Fruit fly (Drosophila melanogaster) whole organism, prepupa: ENCODE results near the gene Trl.

Experiments
- Blimp-1 ChIP-seq: fragments of 200-800 bp; sonication (Bioruptor generic); optimal IDR thresholded peaks from 3 replicates; lab custom pipeline; 2017; ENCODE audit warnings: missing biosample characterization, missing genetic modification characterization, mild to moderate bottlenecking, moderate library complexity, missing genetic modification reagents
- CG10631 ChIP-seq: fragments of 200-800 bp; sonication (Bioruptor generic); optimal IDR thresholded peaks from 2 replicates; lab custom pipeline; 2016; ENCODE audit warnings: missing biosample characterization, missing genetic modification characterization
- CG10669 ChIP-seq: fragments of 200-800 bp; sonication (Bioruptor generic); optimal IDR thresholded peaks from 3 replicates; lab custom pipeline; 2018; ENCODE audit warnings: missing biosample characterization, mild to moderate bottlenecking, missing genetic modification characterization, moderate library complexity
- CG11762 ChIP-seq: fragments of 200-800 bp; sonication (Bioruptor generic); optimal IDR thresholded peaks from 3 replicates; lab custom pipeline; 2016; ENCODE audit warnings: missing biosample characterization, missing genetic modification characterization; ENCODE audit not compliant: insufficient read depth
- CG11902 ChIP-seq: fragments of 200-800 bp; sonication (Bioruptor generic); optimal IDR thresholded peaks from 3 replicates; lab custom pipeline; 2016; ENCODE audit warnings: missing biosample characterization, missing genetic modification characterization
- CG1621 ChIP-seq: fragments of 200-800 bp; sonication (Bioruptor generic); optimal IDR thresholded peaks from 3 replicates; lab custom pipeline; 2018; ENCODE audit warnings: missing biosample characterization, mild to moderate bottlenecking, missing genetic modification characterization
- CG16779 ChIP-seq: fragments of 200-800 bp; sonication (Bioruptor generic); optimal IDR thresholded peaks from 3 replicates; lab custom pipeline; 2017; ENCODE audit warnings: missing biosample characterization, mild to moderate bottlenecking, missing genetic modification characterization
- CG31627 ChIP-seq: fragments of 200-800 bp; sonication (Bioruptor generic); optimal IDR thresholded peaks from 3 replicates; lab custom pipeline; 2016; ENCODE audit warnings: missing biosample characterization, missing genetic modification characterization
- CG34406 ChIP-seq: fragments of 200-800 bp; sonication (Bioruptor generic); optimal IDR thresholded peaks from 3 replicates; lab custom pipeline; 2016; ENCODE audit warnings: missing biosample characterization, missing genetic modification characterization
- CG3919 ChIP-seq: fragments of 200-800 bp; sonication (Bioruptor generic); optimal IDR thresholded peaks from 3 replicates; lab custom pipeline; 2016; ENCODE audit warnings: missing biosample characterization, missing genetic modification characterization
- CG6163 ChIP-seq: fragments of 200-800 bp; sonication (Bioruptor generic); IDR thresholded peaks from 3 replicates; pipeline ENCODE4 v1.3.6; 2022; ENCODE audit warnings: missing biosample characterization, missing genetic modification characterization
- CG6276 ChIP-seq: fragments of 200-800 bp; sonication (Bioruptor generic); optimal IDR thresholded peaks from 2 replicates; lab custom pipeline; 2017; ENCODE audit warnings: missing biosample characterization, mild to moderate bottlenecking, missing genetic modification characterization
- CG6792 ChIP-seq: fragments of 200-800 bp; sonication (Bioruptor generic); optimal IDR thresholded peaks from 3 replicates; lab custom pipeline; 2016; ENCODE audit warnings: missing biosample characterization, missing genetic modification characterization
- CG6808 ChIP-seq: fragments of 200-800 bp; sonication (Bioruptor generic); optimal IDR thresholded peaks from 3 replicates; lab custom pipeline; 2017; ENCODE audit warnings: missing biosample characterization, missing genetic modification characterization, mild to moderate bottlenecking, moderate library complexity, missing genetic modification reagents
- CG7368 ChIP-seq: fragments of 200-800 bp; sonication (Bioruptor generic); optimal IDR thresholded peaks from 3 replicates; lab custom pipeline; 2016; ENCODE audit warnings: missing biosample characterization, missing genetic modification characterization
- CG8119 ChIP-seq: fragments of 200-800 bp; sonication (Bioruptor generic); IDR thresholded peaks from 3 replicates; pipeline ENCODE4 v1.3.6; 2022; ENCODE audit warnings: missing biosample characterization, missing genetic modification characterization
- CG8319 ChIP-seq: fragments of 200-800 bp; sonication (Bioruptor generic); optimal IDR thresholded peaks from 3 replicates; lab custom pipeline; 2016; ENCODE audit warnings: missing biosample characterization, missing genetic modification characterization
- CG8632 ChIP-seq: fragments of 200-800 bp; sonication (Bioruptor generic); optimal IDR thresholded peaks from 3 replicates; lab custom pipeline; 2016; ENCODE audit warnings: missing biosample characterization, missing genetic modification characterization
- Eip75B ChIP-seq: fragments of 200-800 bp; sonication (Bioruptor generic); optimal IDR thresholded peaks from 3 replicates; lab custom pipeline; 2016; ENCODE audit warnings: missing biosample characterization, missing genetic modification characterization
- Eip78C ChIP-seq: fragments of 200-800 bp; sonication (Bioruptor generic); peaks from one replicate; lab custom pipeline; 2016; ENCODE audit warnings: missing biosample characterization, missing genetic modification characterization
- Eip93F ChIP-seq: fragments of 200-800 bp; sonication (Bioruptor generic); optimal IDR thresholded peaks from 2 replicates; lab custom pipeline; 2016; ENCODE audit warnings: missing biosample characterization, mild to moderate bottlenecking, missing genetic modification characterization
- Ets21C ChIP-seq: fragments of 200-800 bp; sonication (Bioruptor generic); optimal IDR thresholded peaks from 3 replicates; lab custom pipeline; 2016; ENCODE audit warnings: missing biosample characterization, missing genetic modification characterization
- Gug ChIP-seq: fragments of 200-800 bp; sonication (Bioruptor generic); IDR thresholded peaks from 2 replicates; pipeline ENCODE4 v1.3.6; 2022; ENCODE audit warnings: missing biosample characterization, missing genetic modification characterization
- Hr38 ChIP-seq: sonication (Bioruptor generic); optimal IDR thresholded peaks from 2 replicates; lab custom pipeline; 2016; ENCODE audit warnings: missing biosample characterization, missing genetic modification characterization
- Lpt ChIP-seq: fragments of 200-800 bp; sonication (Bioruptor generic); optimal IDR thresholded peaks from 3 replicates; lab custom pipeline; 2016; ENCODE audit warnings: missing biosample characterization, missing genetic modification characterization
- Met ChIP-seq: fragments of 200-800 bp; sonication (Bioruptor generic); optimal IDR thresholded peaks from 3 replicates; lab custom pipeline; 2016; ENCODE audit warnings: missing biosample characterization, missing genetic modification characterization
- achi ChIP-seq: fragments of 200-800 bp; sonication (Bioruptor generic); optimal IDR thresholded peaks from 3 replicates; lab custom pipeline; 2016; ENCODE audit warnings: missing biosample characterization, missing genetic modification characterization
- acj6 ChIP-seq: fragments of 200-800 bp; sonication (Bioruptor generic); optimal IDR thresholded peaks from 3 replicates; lab custom pipeline; 2016; ENCODE audit warnings: missing biosample characterization, missing genetic modification characterization
- cyc ChIP-seq: fragments of 200-800 bp; sonication (Bioruptor generic); optimal IDR thresholded peaks from 3 replicates; lab custom pipeline; 2016; ENCODE audit warnings: missing biosample characterization, missing genetic modification characterization
- dac ChIP-seq: fragments of 200-800 bp; sonication (Bioruptor generic); optimal IDR thresholded peaks from 2 replicates; lab custom pipeline; 2017; ENCODE audit warnings: missing biosample characterization, mild to moderate bottlenecking, missing genetic modification characterization
- dsx ChIP-seq: fragments of 200-800 bp; optimal IDR thresholded peaks from 3 replicates; lab custom pipeline; 2019; ENCODE audit warnings: missing biosample characterization, mild to moderate bottlenecking, missing genetic modification characterization, moderate library complexity; ENCODE audit not compliant: poor library complexity, severe bottlenecking
- eg ChIP-seq: fragments of 200-800 bp; sonication (Bioruptor generic); IDR thresholded peaks from 3 replicates; pipeline ENCODE4 v1.3.6; 2022; ENCODE audit warnings: missing biosample characterization, missing genetic modification characterization
- esn ChIP-seq: fragments of 200-800 bp; sonication (Bioruptor generic); optimal IDR thresholded peaks from 2 replicates; lab custom pipeline; 2016; ENCODE audit warnings: missing biosample characterization, mild to moderate bottlenecking, missing genetic modification characterization, moderate library complexity
- fkh ChIP-seq: fragments of 200-800 bp; sonication (Bioruptor generic); optimal IDR thresholded peaks from 3 replicates; lab custom pipeline; 2017; ENCODE audit warnings: missing biosample characterization, mild to moderate bottlenecking, missing genetic modification characterization, moderate library complexity
- lz ChIP-seq: fragments of 200-800 bp; sonication (Bioruptor generic); optimal IDR thresholded peaks from 3 replicates; lab custom pipeline; 2016; ENCODE audit warnings: missing biosample characterization, missing genetic modification characterization
- pdm3 ChIP-seq: fragments of 200-800 bp; sonication (Bioruptor generic); optimal IDR thresholded peaks from 3 replicates; lab custom pipeline; 2016; ENCODE audit warnings: missing biosample characterization, missing genetic modification characterization
- svp ChIP-seq: fragments of 200-800 bp; sonication (Bioruptor generic); peaks from one replicate; lab custom pipeline; 2016; ENCODE audit warnings: missing biosample characterization, missing genetic modification characterization
- topi ChIP-seq: fragments of 200-800 bp; sonication (Bioruptor generic); optimal IDR thresholded peaks from 3 replicates; lab custom pipeline; 2016; ENCODE audit warnings: missing biosample characterization, missing genetic modification characterization
- vri ChIP-seq: fragments of 200-800 bp; sonication (Bioruptor generic); optimal IDR thresholded peaks from 3 replicates; lab custom pipeline; 2016; ENCODE audit warnings: missing biosample characterization, mild to moderate bottlenecking, missing genetic modification characterization

Trl gene

dm6 chr3L:14781082-14781862 lies 20.4 kb upstream of the Trl start (continued):
- TF ChIP-seq pdm3 (GFP tag; lab: Kevin White, UChicago), result peak; percentile 56
- TF ChIP-seq acj6 (GFP tag; lab: Kevin White, UChicago), result peak; percentile 63
- no peak for TF ChIP-seq Eip93F
- TF ChIP-seq CG10631 (GFP tag; lab: Kevin White, UChicago), result peak; percentile 66
- peak; percentile 59 for TF ChIP-seq CG16779 (tag; lab: Kevin White, UChicago)
- peak; percentile 53 for TF ChIP-seq achi (GFP tag; lab: Kevin White, UChicago)
- TF ChIP-seq lz (GFP tag; lab: Kevin White, UChicago), result peak; percentile 52
- peak; percentile 75 for TF ChIP-seq CG8632
- peak; percentile 82 for TF ChIP-seq Lpt (GFP tag; lab: Kevin White, UChicago)
- peak; percentile 68 for TF ChIP-seq dsx
- TF ChIP-seq CG8319 (GFP tag; lab: Kevin White, UChicago), result peak; percentile 55
- peak; percentile 33 for TF ChIP-seq Ets21C (GFP tag; lab: Kevin White, UChicago)
- peak; percentile 61 for TF ChIP-seq Met (GFP tag; lab: Kevin White, UChicago)
- TF ChIP-seq esn, result peak; percentile 80
- TF ChIP-seq CG1621 (tag; lab: Kevin White, UChicago), result peak; percentile 43
- peak; percentile 58 for TF ChIP-seq topi (GFP tag; lab: Kevin White, UChicago)
- TF ChIP-seq CG8119 (GFP tag; lab: Robert Waterston, UW), result peak; percentile 55
- TF ChIP-seq CG6792 (GFP tag; lab: Kevin White, UChicago), result peak; percentile 65
- TF ChIP-seq Hr38, result no peak
- peak; percentile 67 for TF ChIP-seq CG3919 (GFP tag; lab: Kevin White, UChicago)
- peak; percentile 80 for TF ChIP-seq CG6163 (GFP tag; lab: Robert Waterston, UW)
- TF ChIP-seq CG6276 (GFP tag; lab: Kevin White, UChicago), result peak; percentile 52
- TF ChIP-seq cyc (GFP tag; lab: Kevin White, UChicago), result peak; percentile 59
- peak; percentile 46 for TF ChIP-seq vri (GFP tag; lab: Kevin White, UChicago)

dm6 chr3L:14780187-14780586 lies 19.3 kb upstream of the Trl start:
- no peak for TF ChIP-seq CG7368 (GFP tag; lab: Kevin White, UChicago)
- peak; percentile 28 for TF ChIP-seq CG16779 (tag; lab: Kevin White, UChicago)
- no peak for TF ChIP-seq CG34406 (GFP tag; lab: Kevin White, UChicago)
- TF ChIP-seq Blimp-1 (GFP tag; lab: Kevin White, UChicago), result no peak
- no peak for TF ChIP-seq dac (GFP tag; lab: Kevin White, UChicago)
- TF ChIP-seq Gug (GFP tag; lab: Robert Waterston, UW), result no peak
- TF ChIP-seq CG3919 (GFP tag; lab: Kevin White, UChicago), result no peak
- no peak for TF ChIP-seq Eip75B
- TF ChIP-seq eg (GFP tag; lab: Robert Waterston, UW), result no peak
- no peak for TF ChIP-seq Met (GFP tag; lab: Kevin White, UChicago)
- no peak for TF ChIP-seq Eip78C
- TF ChIP-seq vri (GFP tag; lab: Kevin White, UChicago), result peak; percentile 21
- no peak for TF ChIP-seq topi (GFP tag; lab: Kevin White, UChicago)
- peak; percentile 92 for TF ChIP-seq fkh (GFP tag; lab: Kevin White, UChicago)
- TF ChIP-seq CG6808 (GFP tag; lab: Kevin White, UChicago), result no peak
- TF ChIP-seq esn, result no peak
- TF ChIP-seq svp (GFP tag; lab: Kevin White, UChicago), result peak; percentile 52
- no peak for TF ChIP-seq pdm3 (GFP tag; lab: Kevin White, UChicago)
- no peak for TF ChIP-seq CG11902
- no peak for TF ChIP-seq CG11762 (GFP tag; lab: Kevin White, UChicago)
- no peak for TF ChIP-seq CG8632
- no peak for TF ChIP-seq CG31627 (GFP tag; lab: Kevin White, UChicago)
- TF ChIP-seq CG10669, result no peak
